Fruit fly (Drosophila melanogaster) whole organism, pupa: ENCODE data around the gene CG11279.

Experiments
- CG10348 ChIP-seq: fragments of 200-800 bp; sonication (Bioruptor generic); IDR thresholded peaks from 2 replicates; pipeline ENCODE4 v1.3.6; 2022; ENCODE audit warnings: missing biosample characterization, missing genetic modification characterization
- CG13204 ChIP-seq: fragments of 200-800 bp; sonication (Bioruptor generic); optimal IDR thresholded peaks from 2 replicates; lab custom pipeline; 2018; ENCODE audit warnings: missing biosample characterization, mild to moderate bottlenecking, missing genetic modification characterization, moderate library complexity
- CG14655 ChIP-seq: fragments of 200-800 bp; sonication (Bioruptor generic); optimal IDR thresholded peaks from 3 replicates; lab custom pipeline; 2017; ENCODE audit warnings: mild to moderate bottlenecking, missing biosample characterization, missing genetic modification reagents, missing genetic modification characterization
- CG15710 ChIP-seq: fragments of 200-800 bp; sonication (Bioruptor generic); optimal IDR thresholded peaks from 2 replicates; lab custom pipeline; 2018; ENCODE audit warnings: missing biosample characterization, mild to moderate bottlenecking, missing genetic modification characterization, moderate library complexity
- CG32121 ChIP-seq: fragments of 200-800 bp; sonication (Bioruptor generic); IDR thresholded peaks from 2 replicates; pipeline ENCODE4 v1.3.6; 2022; ENCODE audit warnings: missing biosample characterization, missing genetic modification characterization
- CG8301 ChIP-seq: fragments of 200-800 bp; sonication (Bioruptor generic); optimal IDR thresholded peaks from 2 replicates; lab custom pipeline; 2018; ENCODE audit warnings: missing biosample characterization, mild to moderate bottlenecking, missing genetic modification characterization
- CG9948 ChIP-seq: fragments of 200-800 bp; sonication (Bioruptor generic); optimal IDR thresholded peaks from 2 replicates; lab custom pipeline; 2018; ENCODE audit warnings: missing biosample characterization, mild to moderate bottlenecking, missing genetic modification characterization, moderate library complexity
- D1 ChIP-seq: fragments of 200-800 bp; sonication (Bioruptor generic); optimal IDR thresholded peaks from 2 replicates; lab custom pipeline; 2018; ENCODE audit warnings: missing biosample characterization, mild to moderate bottlenecking, missing genetic modification characterization, moderate library complexity
- EcR ChIP-seq: fragments of 200-800 bp; sonication (Bioruptor generic); optimal IDR thresholded peaks from 3 replicates; lab custom pipeline; 2019; ENCODE audit warnings: missing biosample characterization, missing genetic modification characterization, mild to moderate bottlenecking, moderate library complexity, missing genetic modification reagents
- Pif1B ChIP-seq: fragments of 200-800 bp; sonication (Bioruptor generic); optimal IDR thresholded peaks from 3 replicates; lab custom pipeline; 2016; ENCODE audit warnings: missing biosample characterization, missing genetic modification characterization
- Snoo ChIP-seq: fragments of 200-800 bp; sonication (Bioruptor generic); optimal IDR thresholded peaks from 3 replicates; lab custom pipeline; 2017; ENCODE audit warnings: missing biosample characterization, mild to moderate bottlenecking, missing genetic modification characterization, inconsistent platforms
- gl ChIP-seq: fragments of 200-800 bp; sonication (Bioruptor generic); optimal IDR thresholded peaks from 2 replicates; lab custom pipeline; 2018; ENCODE audit warnings: missing biosample characterization, mild to moderate bottlenecking, missing genetic modification characterization
- rn ChIP-seq: fragments of 200-800 bp; sonication (Bioruptor generic); IDR thresholded peaks from 2 replicates; pipeline ENCODE4 v1.3.6; 2022; ENCODE audit warnings: missing biosample characterization, missing genetic modification characterization

DNA sequence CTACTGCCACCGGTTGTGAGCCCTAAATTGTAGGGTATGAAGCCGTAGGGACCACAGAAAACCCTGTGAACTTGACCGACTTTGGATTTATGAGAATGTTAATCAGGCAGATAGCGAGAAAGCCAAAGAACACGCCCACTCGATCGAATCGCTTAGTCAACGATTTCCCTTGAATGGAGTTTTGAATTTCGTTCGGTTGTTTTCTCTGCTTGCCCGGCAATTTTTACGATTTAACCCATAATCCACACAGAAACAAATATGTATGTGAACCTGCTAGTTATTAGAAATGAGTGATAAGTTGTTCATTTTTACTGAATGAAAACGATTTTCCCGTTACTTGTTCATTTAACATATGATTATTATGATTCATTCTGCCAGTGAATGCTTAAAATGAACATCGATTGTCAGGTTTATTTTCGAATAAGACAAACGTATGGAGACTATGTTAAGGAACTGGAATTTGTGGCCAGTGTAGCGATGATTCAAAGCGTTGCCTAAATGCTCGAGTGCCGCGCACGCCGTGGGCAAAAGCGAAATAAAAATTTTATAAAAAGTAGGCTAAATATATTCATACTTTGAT, 16.6 kb upstream of the CG11279 start:
- TF ChIP-seq CG13204 (no peak), CG8301 (tag; lab: Kevin White, UChicago) (no peak), CG10348 (GFP tag; lab: Robert Waterston, UW) (no peak), Snoo (tag; lab: Kevin White, UChicago) (no peak), CG14655 (GFP tag; lab: Kevin White, UChicago) (no peak), gl (tag; lab: Kevin White, UChicago) (no peak), rn (GFP tag; lab: Robert Waterston, UW) (no peak), Pif1B (GFP tag; lab: Kevin White, UChicago) (peak; percentile 11), EcR (GFP tag; lab: Kevin White, UChicago) (no peak), CG9948 (no peak), CG15710 (peak; percentile 7), D1 (no peak), CG32121 (no peak)
